Worm (Caenorhabditis elegans): Measurements from ENCODE around the gene F22B5.6.

F22B5.6 gene

DNA sequence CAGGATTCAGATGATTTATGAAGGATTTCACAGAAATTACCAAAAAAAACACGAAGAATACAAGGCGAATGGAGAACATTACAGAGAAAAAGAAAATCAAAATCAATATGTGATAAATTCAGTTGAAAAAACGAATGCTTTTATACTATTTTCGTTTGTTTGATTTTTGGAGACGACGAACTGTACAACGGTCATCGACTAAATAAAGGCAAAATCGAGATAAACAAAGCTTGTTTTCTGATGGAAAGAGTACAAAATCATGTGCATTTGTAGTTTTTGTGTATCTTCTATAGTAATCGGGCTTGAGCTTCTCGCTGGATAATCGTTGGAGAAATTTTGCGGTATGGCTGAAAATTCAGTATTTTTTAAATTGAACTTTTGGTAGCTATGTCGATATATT, 15.1 kb upstream of the F22B5.6 start, which contains the start of gene M05D6.8:
M05D6.8 (minus strand) TSS at position 101 of the 400 bp plus-strand sequence.
- TF ChIP-seq fkh-10 (GFP tag; optimal IDR thresholded peaks at IDR 0.05) = no peak
- no peak for TF ChIP-seq ztf-11 (tag; optimal IDR thresholded peaks at IDR 0.05)
- no peak for TF ChIP-seq R02D3.7 (tag; optimal IDR thresholded peaks at IDR 0.05)
- TF ChIP-seq zag-1 (tag; optimal IDR thresholded peaks at IDR 0.05) = no peak
- no peak for TF ChIP-seq snpc-4 (tag; optimal IDR thresholded peaks at IDR 0.05)
- no peak for TF ChIP-seq pha-4 (tag; optimal IDR thresholded peaks at IDR 0.05)
- no peak for TF ChIP-seq lin-39 (tag; optimal IDR thresholded peaks at IDR 0.05)

DNA sequence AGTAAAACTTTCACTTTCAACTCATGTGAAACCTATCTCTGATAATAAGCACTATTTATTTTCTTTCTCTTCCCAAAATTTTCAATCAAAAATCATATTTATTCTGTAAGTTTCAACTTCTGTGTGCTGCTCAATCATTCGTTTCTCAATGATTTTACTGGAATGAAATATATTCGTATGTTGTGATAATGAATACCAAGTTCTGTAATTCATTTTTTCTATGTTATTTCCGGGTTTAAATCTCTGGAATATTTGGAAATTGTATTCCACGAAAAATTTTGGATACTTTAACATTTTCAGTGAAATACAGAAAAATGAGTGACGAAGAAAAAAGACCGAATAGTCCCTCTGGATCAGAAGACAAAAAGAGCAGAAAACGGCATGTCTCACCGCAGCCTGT, 11.8 kb upstream of the F22B5.6 start, which contains the start of gene M05D6.2:
M05D6.2 (plus strand) TSS at position 301 of the 400 bp plus-strand sequence.
- TF ChIP-seq unc-39 (tag; optimal IDR thresholded peaks at IDR 0.05) (no peak), nhr-77 (tag; optimal IDR thresholded peaks at IDR 0.05) (no peak), snpc-4 (tag; optimal IDR thresholded peaks at IDR 0.05) (no peak), R02D3.7 (tag; optimal IDR thresholded peaks at IDR 0.05) (no peak), ceh-16 (tag; optimal IDR thresholded peaks at IDR 0.05) (no peak), ceh-82 (tag; optimal IDR thresholded peaks at IDR 0.05) (no peak), ama-1 (optimal IDR thresholded peaks at IDR 0.05) (no peak), fkh-2 (tag; optimal IDR thresholded peaks at IDR 0.05) (no peak), egl-5 (tag; optimal IDR thresholded peaks at IDR 0.05) (no peak), nhr-11 (tag; optimal IDR thresholded peaks at IDR 0.05) (no peak), unc-62 (GFP tag; optimal IDR thresholded peaks at IDR 0.05) (no peak), lin-15B (tag; optimal IDR thresholded peaks at IDR 0.05) (no peak), nhr-237 (tag; optimal IDR thresholded peaks at IDR 0.05) (no peak), tbx-2 (tag; optimal IDR thresholded peaks at IDR 0.05) (no peak), eor-1 (tag; optimal IDR thresholded peaks at IDR 0.05) (no peak), nhr-28 (tag; optimal IDR thresholded peaks at IDR 0.05) (no peak), ceh-28 (tag; optimal IDR thresholded peaks at IDR 0.05) (no peak)

DNA sequence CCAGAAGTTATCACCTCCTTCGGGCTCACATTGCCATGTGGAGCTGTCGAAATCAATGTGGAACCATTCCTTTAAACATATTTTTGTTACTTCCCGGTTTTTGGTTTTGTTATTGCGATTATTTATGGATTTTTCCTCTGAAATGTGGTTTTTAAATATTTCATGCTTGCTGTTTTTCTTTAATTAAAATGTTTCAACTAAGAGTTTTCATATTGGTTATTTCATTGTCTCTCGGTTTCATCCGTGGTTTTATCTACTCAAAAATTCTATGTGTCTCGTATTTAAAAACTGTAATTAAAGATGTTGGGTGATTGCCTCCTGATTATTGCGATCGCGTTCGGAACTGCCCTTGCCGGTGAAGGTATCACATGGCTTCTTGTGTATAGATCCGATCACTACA, 10.9 kb upstream of the F22B5.6 start, which contains the start of gene F22B5.10:
F22B5.10 (plus strand) TSS at position 301 of the 400 bp plus-strand sequence.
- no peak for TF ChIP-seq elt-1 (tag; optimal IDR thresholded peaks at IDR 0.05)
- no peak for TF ChIP-seq lin-15B (tag; optimal IDR thresholded peaks at IDR 0.05)
- TF ChIP-seq elt-2 (tag; optimal IDR thresholded peaks at IDR 0.05) = no peak
- TF ChIP-seq unc-62 (GFP tag; optimal IDR thresholded peaks at IDR 0.05) = no peak
- TF ChIP-seq nhr-237 (tag; optimal IDR thresholded peaks at IDR 0.05) = no peak
- TF ChIP-seq ama-1 (optimal IDR thresholded peaks at IDR 0.05) = peak; percentile 8
- TF ChIP-seq mdl-1 (tag; optimal IDR thresholded peaks at IDR 0.05) = no peak

DNA sequence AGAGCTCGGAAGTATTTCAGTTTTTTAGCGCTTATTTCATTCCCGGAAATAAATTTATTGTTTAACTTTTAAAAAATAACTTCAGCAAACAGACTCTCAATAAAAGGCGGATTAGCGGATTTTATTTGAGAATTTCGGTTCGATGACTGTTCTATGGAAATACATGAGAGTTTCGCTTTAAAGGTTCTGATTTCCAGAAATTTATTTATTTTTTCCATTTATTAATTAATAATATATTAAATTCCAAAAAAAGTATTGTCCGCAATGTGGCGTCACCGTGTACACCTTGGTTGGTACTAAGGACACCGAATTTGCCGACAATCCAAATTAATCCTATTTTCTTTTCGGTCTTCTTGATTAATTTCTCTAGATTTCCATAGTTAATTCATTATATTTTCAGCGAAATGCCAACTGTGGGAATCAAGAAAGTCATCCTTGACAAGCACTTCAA, 8.5 kb upstream of the F22B5.6 start, which contains the start of gene fars-3:
fars-3 (plus strand) TSS at position 401 of the 451 bp plus-strand sequence.
- TF ChIP-seq nhr-23 (tag; optimal IDR thresholded peaks at IDR 0.05) (peak; percentile 52), lsy-12 (tag; optimal IDR thresholded peaks at IDR 0.05) (no peak), nhr-43 (tag; optimal IDR thresholded peaks at IDR 0.05; ENCODE audit: poor library complexity, severe bottlenecking) (peak; percentile 6), lin-15B (tag; optimal IDR thresholded peaks at IDR 0.05) (peak; percentile 8), elt-2 (tag; optimal IDR thresholded peaks at IDR 0.05) (peak; percentile 22), nhr-67 (tag; optimal IDR thresholded peaks at IDR 0.05) (no peak), pha-4 (tag; optimal IDR thresholded peaks at IDR 0.05) (peak; percentile 56)

DNA sequence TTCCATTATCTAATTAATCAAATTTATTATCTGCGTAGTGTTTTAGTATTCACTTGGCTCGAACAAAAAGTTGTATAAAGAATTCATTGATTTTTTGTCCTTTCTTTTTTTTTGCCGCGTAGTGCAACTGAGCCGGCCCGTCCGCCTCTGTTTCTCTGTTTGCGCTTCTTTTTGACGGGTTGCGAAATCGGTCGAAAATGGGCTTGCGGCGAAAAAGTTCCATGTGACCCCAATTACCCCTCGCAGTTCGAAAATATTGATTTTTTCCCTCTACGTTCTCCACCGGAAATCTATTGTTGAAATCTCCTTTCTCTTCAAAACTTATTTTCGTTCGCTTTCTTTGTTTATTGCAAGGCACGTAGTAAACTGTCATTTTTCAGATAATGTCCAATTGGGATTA, 1.4 kb upstream of the F22B5.6 start, which contains the start of gene zyg-9:
zyg-9 (plus strand) TSS at position 381 of the 400 bp plus-strand sequence.
- peak; percentile 33 for TF ChIP-seq hmg-11 (tag; optimal IDR thresholded peaks at IDR 0.05)
- no peak for TF ChIP-seq nhr-237 (tag; optimal IDR thresholded peaks at IDR 0.05)
- no peak for TF ChIP-seq ceh-16 (tag; optimal IDR thresholded peaks at IDR 0.05)
- no peak for TF ChIP-seq ztf-4 (tag; optimal IDR thresholded peaks at IDR 0.05)
- TF ChIP-seq elt-1 (tag; optimal IDR thresholded peaks at IDR 0.05) = no peak
- TF ChIP-seq aly-2 (tag; optimal IDR thresholded peaks at IDR 0.05) = no peak
- no peak for TF ChIP-seq skn-1 (tag; optimal IDR thresholded peaks at IDR 0.05)
- TF ChIP-seq sea-2 (GFP tag; optimal IDR thresholded peaks at IDR 0.05) = no peak
- no peak for TF ChIP-seq elt-2 (tag; optimal IDR thresholded peaks at IDR 0.05)
- TF ChIP-seq nhr-43 (tag; optimal IDR thresholded peaks at IDR 0.05; ENCODE audit: poor library complexity, severe bottlenecking) = no peak
- no peak for TF ChIP-seq zag-1 (tag; optimal IDR thresholded peaks at IDR 0.05)
- TF ChIP-seq ceh-28 (tag; optimal IDR thresholded peaks at IDR 0.05) = peak; percentile 32
- TF ChIP-seq ceh-9 (tag; optimal IDR thresholded peaks at IDR 0.05) = no peak
- TF ChIP-seq nhr-23 (tag; optimal IDR thresholded peaks at IDR 0.05) = peak; percentile 14
- TF ChIP-seq pqm-1 (tag; optimal IDR thresholded peaks at IDR 0.05) = no peak
- no peak for TF ChIP-seq nhr-12 (tag; optimal IDR thresholded peaks at IDR 0.05)
- no peak for TF ChIP-seq egl-27 (tag; optimal IDR thresholded peaks at IDR 0.05)
- no peak for TF ChIP-seq elt-3 (tag; optimal IDR thresholded peaks at IDR 0.05)
- no peak for TF ChIP-seq snpc-4 (tag; optimal IDR thresholded peaks at IDR 0.05)
- TF ChIP-seq ceh-82 (tag; optimal IDR thresholded peaks at IDR 0.05) = no peak
- no peak for TF ChIP-seq unc-62 (GFP tag; optimal IDR thresholded peaks at IDR 0.05)
- no peak for TF ChIP-seq nhr-25 (tag; optimal IDR thresholded peaks at IDR 0.05)
- TF ChIP-seq eor-1 (tag; optimal IDR thresholded peaks at IDR 0.05) = no peak
- no peak for TF ChIP-seq nhr-77 (tag; optimal IDR thresholded peaks at IDR 0.05)
- no peak for TF ChIP-seq ZK546.5 (tag; optimal IDR thresholded peaks at IDR 0.05)
- TF ChIP-seq lin-15B (tag; optimal IDR thresholded peaks at IDR 0.05) = peak; percentile 34
- TF ChIP-seq nhr-11 (tag; optimal IDR thresholded peaks at IDR 0.05) = no peak
- no peak for TF ChIP-seq mml-1 (tag; optimal IDR thresholded peaks at IDR 0.05)
- no peak for TF ChIP-seq fkh-10 (GFP tag; optimal IDR thresholded peaks at IDR 0.05)
- no peak for TF ChIP-seq nhr-67 (tag; optimal IDR thresholded peaks at IDR 0.05)
- TF ChIP-seq lin-39 (tag; optimal IDR thresholded peaks at IDR 0.05) = peak; percentile 54
- TF ChIP-seq nhr-76 (tag; optimal IDR thresholded peaks at IDR 0.05) = no peak
- no peak for TF ChIP-seq tbx-2 (tag; optimal IDR thresholded peaks at IDR 0.05)
